Fruit fly (Drosophila melanogaster): Measurements from ENCODE around the gene CG6729.

CG6729 gene

dm6 chr2L:10756049-10756448 lies 12.3 kb upstream of the CG6729 start, which contains the start of gene CG17124 (continued):
- peak; percentile 68 for TF ChIP-seq B-H2 (GFP tag; optimal IDR thresholded peaks at IDR 0.05)
- peak; percentile 36 for TF ChIP-seq kni (GFP tag; optimal IDR thresholded peaks at IDR 0.05)
- TF ChIP-seq Jarid2 (GFP tag; optimal IDR thresholded peaks at IDR 0.05), result peak; percentile 97
- peak; percentile 75; the same call in 1 of the 3 replicates for TF ChIP-seq CG34422 (GFP tag; IDR thresholded peaks at IDR 0.05)
- no peak for TF ChIP-seq ap (GFP tag; IDR thresholded peaks at IDR 0.05)
- no peak for TF ChIP-seq CG14860 (GFP tag; IDR thresholded peaks at IDR 0.05; ENCODE audit: partially characterized antibody)
- TF ChIP-seq CG8944 (GFP tag; optimal IDR thresholded peaks at IDR 0.05), result no peak
- TF ChIP-seq al (GFP tag; IDR thresholded peaks at IDR 0.05), result no peak
- peak; percentile 39; the same call in 1 of the 2 replicates for TF ChIP-seq stc (GFP tag; IDR thresholded peaks at IDR 0.05)
- peak; percentile 74; the same call in 2 of the 3 replicates for TF ChIP-seq ci (GFP tag; IDR thresholded peaks at IDR 0.05)
- TF ChIP-seq chm (GFP tag; IDR thresholded peaks at IDR 0.05), result peak; percentile 70; the same call in 1 of the 2 replicates
- peak; percentile 35 for TF ChIP-seq repo (GFP tag; optimal IDR thresholded peaks at IDR 0.05)
- peak; percentile 55 for TF ChIP-seq scrt (GFP tag; optimal IDR thresholded peaks at IDR 0.05)
- TF ChIP-seq bcd (GFP tag; optimal IDR thresholded peaks at IDR 0.05), result peak; percentile 18
- TF ChIP-seq Scr (GFP tag; IDR thresholded peaks at IDR 0.05; ENCODE audit: partially characterized antibody), result peak; percentile 33; the same call in 1 of the 2 replicates
- TF ChIP-seq Mrtf (GFP tag; IDR thresholded peaks at IDR 0.05), result no peak
- peak; percentile 7 for TF ChIP-seq eyg (GFP tag; optimal IDR thresholded peaks at IDR 0.05)
- no peak for TF ChIP-seq cwo (GFP tag; optimal IDR thresholded peaks at IDR 0.05)
- peak; percentile 54 for TF ChIP-seq nau (GFP tag; optimal IDR thresholded peaks at IDR 0.05)
- TF ChIP-seq CG3838 (GFP tag; optimal IDR thresholded peaks at IDR 0.05), result no peak
- TF ChIP-seq CG11504 (tag; optimal IDR thresholded peaks at IDR 0.05), result peak; percentile 25
- peak; percentile 67 for TF ChIP-seq ftz-f1 (GFP tag; optimal IDR thresholded peaks at IDR 0.05)
- 0 out of 2 replicates have a peak, but pooled peaks have one; percentile 15 for TF ChIP-seq sna (GFP tag; IDR thresholded peaks at IDR 0.05; ENCODE audit: partially characterized antibody)
- no peak for TF ChIP-seq Gsc (GFP tag; IDR thresholded peaks at IDR 0.05)
- TF ChIP-seq CG17186 (GFP tag; optimal IDR thresholded peaks at IDR 0.05), result peak; percentile 0
- TF ChIP-seq wdn (GFP tag; IDR thresholded peaks at IDR 0.05), result 0 out of 2 replicates have a peak, but pooled peaks have one; percentile 29
- TF ChIP-seq sug (tag; optimal IDR thresholded peaks at IDR 0.05), result peak; percentile 15
- TF ChIP-seq tin (GFP tag; optimal IDR thresholded peaks at IDR 0.05), result no peak
- no peak for TF ChIP-seq prd (optimal IDR thresholded peaks at IDR 0.05)
- TF ChIP-seq prd (GFP tag; IDR thresholded peaks at IDR 0.05), result no peak
- peak; percentile 30 for TF ChIP-seq CrebB (tag; optimal IDR thresholded peaks at IDR 0.05)
- TF ChIP-seq CG10543 (GFP tag; optimal IDR thresholded peaks at IDR 0.05), result peak; percentile 74
- TF ChIP-seq pnt (GFP tag; optimal IDR thresholded peaks at IDR 0.05), result no peak
- TF ChIP-seq CG12155 (GFP tag; optimal IDR thresholded peaks at IDR 0.05), result no peak
- TF ChIP-seq sd (tag; optimal IDR thresholded peaks at IDR 0.05), result peak; percentile 30
- no peak for TF ChIP-seq Oli (tag; optimal IDR thresholded peaks at IDR 0.05)
- TF ChIP-seq CG5245 (GFP tag; optimal IDR thresholded peaks at IDR 0.05), result no peak
- peak; percentile 84; the same call in 3 of the 4 replicates for TF ChIP-seq chinmo (GFP tag; IDR thresholded peaks at IDR 0.05; ENCODE audit: partially characterized antibody)
- TF ChIP-seq da (GFP tag; optimal IDR thresholded peaks at IDR 0.05), result no peak
- no peak for TF ChIP-seq Ets65A (GFP tag)
- no peak for TF ChIP-seq chn (GFP tag; optimal IDR thresholded peaks at IDR 0.05)
- TF ChIP-seq Side (GFP tag; optimal IDR thresholded peaks at IDR 0.05), result peak; percentile 36
- TF ChIP-seq CG4707 (GFP tag; optimal IDR thresholded peaks at IDR 0.05), result peak; percentile 13
- peak; percentile 55; the same call in 1 of the 2 replicates for TF ChIP-seq rib (GFP tag; IDR thresholded peaks at IDR 0.05)
- TF ChIP-seq HmgD (GFP tag; optimal IDR thresholded peaks at IDR 0.05), result no peak
- no peak for TF ChIP-seq cad (GFP tag; optimal IDR thresholded peaks at IDR 0.05)
- TF ChIP-seq CG2120 (GFP tag; optimal IDR thresholded peaks at IDR 0.05), result peak; percentile 4
- TF ChIP-seq Doc2 (GFP tag; IDR thresholded peaks at IDR 0.05), result no peak
- TF ChIP-seq CG7745 (tag; optimal IDR thresholded peaks at IDR 0.05), result no peak
- TF ChIP-seq vnd (GFP tag; IDR thresholded peaks at IDR 0.05; ENCODE audit: partially characterized antibody), result no peak
- no peak for TF ChIP-seq CG10209 (GFP tag; optimal IDR thresholded peaks at IDR 0.05)

Data from whole organism, embryonic.